Fruit fly (Drosophila melanogaster) whole organism, prepupa: Measurements from ENCODE around the gene dar1.

ENCODE experiments used
- Blimp-1 ChIP-seq: fragments of 200-800 bp; sonication (Bioruptor generic); optimal IDR thresholded peaks from 3 replicates; lab custom pipeline; 2017; ENCODE audit warnings: missing biosample characterization, missing genetic modification characterization, mild to moderate bottlenecking, moderate library complexity, missing genetic modification reagents
- CG10631 ChIP-seq: fragments of 200-800 bp; sonication (Bioruptor generic); optimal IDR thresholded peaks from 2 replicates; lab custom pipeline; 2016; ENCODE audit warnings: missing biosample characterization, missing genetic modification characterization
- CG10669 ChIP-seq: fragments of 200-800 bp; sonication (Bioruptor generic); optimal IDR thresholded peaks from 3 replicates; lab custom pipeline; 2018; ENCODE audit warnings: missing biosample characterization, mild to moderate bottlenecking, missing genetic modification characterization, moderate library complexity
- CG11762 ChIP-seq: fragments of 200-800 bp; sonication (Bioruptor generic); optimal IDR thresholded peaks from 3 replicates; lab custom pipeline; 2016; ENCODE audit warnings: missing biosample characterization, missing genetic modification characterization; ENCODE audit not compliant: insufficient read depth
- CG11902 ChIP-seq: fragments of 200-800 bp; sonication (Bioruptor generic); optimal IDR thresholded peaks from 3 replicates; lab custom pipeline; 2016; ENCODE audit warnings: missing biosample characterization, missing genetic modification characterization
- CG15336 ChIP-seq: fragments of 200-800 bp; sonication (Bioruptor generic); IDR thresholded peaks from 2 replicates; pipeline ENCODE4 v1.3.6; 2022; ENCODE audit warnings: missing biosample characterization, missing genetic modification characterization
- CG1621 ChIP-seq: fragments of 200-800 bp; sonication (Bioruptor generic); optimal IDR thresholded peaks from 3 replicates; lab custom pipeline; 2018; ENCODE audit warnings: missing biosample characterization, mild to moderate bottlenecking, missing genetic modification characterization
- CG3032 ChIP-seq: fragments of 200-800 bp; optimal IDR thresholded peaks from 2 replicates; lab custom pipeline; 2019; ENCODE audit warnings: missing biosample characterization, mild to moderate bottlenecking, missing genetic modification characterization, moderate library complexity
- CG31627 ChIP-seq: fragments of 200-800 bp; sonication (Bioruptor generic); optimal IDR thresholded peaks from 3 replicates; lab custom pipeline; 2016; ENCODE audit warnings: missing biosample characterization, missing genetic modification characterization
- CG32006 ChIP-seq: fragments of 200-800 bp; sonication (Bioruptor generic); optimal IDR thresholded peaks from 3 replicates; lab custom pipeline; 2017; ENCODE audit warnings: missing biosample characterization, mild to moderate bottlenecking, missing genetic modification characterization
- CG34406 ChIP-seq: fragments of 200-800 bp; sonication (Bioruptor generic); optimal IDR thresholded peaks from 3 replicates; lab custom pipeline; 2016; ENCODE audit warnings: missing biosample characterization, missing genetic modification characterization
- CG3919 ChIP-seq: fragments of 200-800 bp; sonication (Bioruptor generic); optimal IDR thresholded peaks from 3 replicates; lab custom pipeline; 2016; ENCODE audit warnings: missing biosample characterization, missing genetic modification characterization
- CG4318 ChIP-seq: fragments of 200-800 bp; sonication (Bioruptor generic); optimal IDR thresholded peaks from 3 replicates; lab custom pipeline; 2017; ENCODE audit warnings: missing biosample characterization, mild to moderate bottlenecking, missing genetic modification characterization
- CG6163 ChIP-seq: fragments of 200-800 bp; sonication (Bioruptor generic); IDR thresholded peaks from 3 replicates; pipeline ENCODE4 v1.3.6; 2022; ENCODE audit warnings: missing biosample characterization, missing genetic modification characterization
- CG6276 ChIP-seq: fragments of 200-800 bp; sonication (Bioruptor generic); optimal IDR thresholded peaks from 2 replicates; lab custom pipeline; 2017; ENCODE audit warnings: missing biosample characterization, mild to moderate bottlenecking, missing genetic modification characterization
- CG6792 ChIP-seq: fragments of 200-800 bp; sonication (Bioruptor generic); optimal IDR thresholded peaks from 3 replicates; lab custom pipeline; 2016; ENCODE audit warnings: missing biosample characterization, missing genetic modification characterization
- CG6854 ChIP-seq: fragments of 200-800 bp; sonication (Bioruptor generic); optimal IDR thresholded peaks from 2 replicates; lab custom pipeline; 2017; ENCODE audit warnings: missing biosample characterization, mild to moderate bottlenecking, missing genetic modification characterization
- CG7368 ChIP-seq: fragments of 200-800 bp; sonication (Bioruptor generic); optimal IDR thresholded peaks from 3 replicates; lab custom pipeline; 2016; ENCODE audit warnings: missing biosample characterization, missing genetic modification characterization
- CG8119 ChIP-seq: fragments of 200-800 bp; sonication (Bioruptor generic); IDR thresholded peaks from 3 replicates; pipeline ENCODE4 v1.3.6; 2022; ENCODE audit warnings: missing biosample characterization, missing genetic modification characterization
- CG8319 ChIP-seq: fragments of 200-800 bp; sonication (Bioruptor generic); optimal IDR thresholded peaks from 3 replicates; lab custom pipeline; 2016; ENCODE audit warnings: missing biosample characterization, missing genetic modification characterization
- CG8632 ChIP-seq: fragments of 200-800 bp; sonication (Bioruptor generic); optimal IDR thresholded peaks from 3 replicates; lab custom pipeline; 2016; ENCODE audit warnings: missing biosample characterization, missing genetic modification characterization
- CG9139 ChIP-seq: fragments of 200-800 bp; sonication (Bioruptor generic); optimal IDR thresholded peaks from 3 replicates; lab custom pipeline; 2017; ENCODE audit warnings: missing biosample characterization, mild to moderate bottlenecking, missing genetic modification characterization
- Eip75B ChIP-seq: fragments of 200-800 bp; sonication (Bioruptor generic); optimal IDR thresholded peaks from 3 replicates; lab custom pipeline; 2016; ENCODE audit warnings: missing biosample characterization, missing genetic modification characterization
- Eip78C ChIP-seq: fragments of 200-800 bp; sonication (Bioruptor generic); peaks from one replicate; lab custom pipeline; 2016; ENCODE audit warnings: missing biosample characterization, missing genetic modification characterization
- Eip93F ChIP-seq: fragments of 200-800 bp; sonication (Bioruptor generic); optimal IDR thresholded peaks from 2 replicates; lab custom pipeline; 2016; ENCODE audit warnings: missing biosample characterization, mild to moderate bottlenecking, missing genetic modification characterization
- Ets21C ChIP-seq: fragments of 200-800 bp; sonication (Bioruptor generic); optimal IDR thresholded peaks from 3 replicates; lab custom pipeline; 2016; ENCODE audit warnings: missing biosample characterization, missing genetic modification characterization
- Gug ChIP-seq: fragments of 200-800 bp; sonication (Bioruptor generic); IDR thresholded peaks from 2 replicates; pipeline ENCODE4 v1.3.6; 2022; ENCODE audit warnings: missing biosample characterization, missing genetic modification characterization
- Hr38 ChIP-seq: sonication (Bioruptor generic); optimal IDR thresholded peaks from 2 replicates; lab custom pipeline; 2016; ENCODE audit warnings: missing biosample characterization, missing genetic modification characterization
- Hr4 ChIP-seq: fragments of 200-800 bp; sonication (Bioruptor generic); optimal IDR thresholded peaks from 3 replicates; lab custom pipeline; 2016; ENCODE audit warnings: missing biosample characterization, missing genetic modification characterization
- Lpt ChIP-seq: fragments of 200-800 bp; sonication (Bioruptor generic); optimal IDR thresholded peaks from 3 replicates; lab custom pipeline; 2016; ENCODE audit warnings: missing biosample characterization, missing genetic modification characterization
- Met ChIP-seq: fragments of 200-800 bp; sonication (Bioruptor generic); optimal IDR thresholded peaks from 3 replicates; lab custom pipeline; 2016; ENCODE audit warnings: missing biosample characterization, missing genetic modification characterization
- OdsH ChIP-seq: fragments of 200-800 bp; sonication (Bioruptor generic); optimal IDR thresholded peaks from 3 replicates; lab custom pipeline; 2016; ENCODE audit warnings: missing biosample characterization, missing genetic modification characterization
- Smox ChIP-seq: fragments of 200-800 bp; sonication (Bioruptor generic); optimal IDR thresholded peaks from 3 replicates; lab custom pipeline; 2016; ENCODE audit warnings: missing biosample characterization, missing genetic modification characterization
- Sox102F ChIP-seq: fragments of 200-800 bp; sonication (Bioruptor generic); optimal IDR thresholded peaks from 2 replicates; lab custom pipeline; 2016; ENCODE audit warnings: missing biosample characterization, mild to moderate bottlenecking, missing genetic modification characterization
- Sox14 ChIP-seq: fragments of 200-800 bp; sonication (Bioruptor generic); optimal IDR thresholded peaks from 3 replicates; lab custom pipeline; 2016; ENCODE audit warnings: missing biosample characterization, missing genetic modification characterization
- Sox15 ChIP-seq: fragments of 200-800 bp; sonication (Bioruptor generic); optimal IDR thresholded peaks from 3 replicates; lab custom pipeline; 2016; ENCODE audit warnings: missing biosample characterization, missing genetic modification characterization
- achi ChIP-seq: fragments of 200-800 bp; sonication (Bioruptor generic); optimal IDR thresholded peaks from 3 replicates; lab custom pipeline; 2016; ENCODE audit warnings: missing biosample characterization, missing genetic modification characterization
- acj6 ChIP-seq: fragments of 200-800 bp; sonication (Bioruptor generic); optimal IDR thresholded peaks from 3 replicates; lab custom pipeline; 2016; ENCODE audit warnings: missing biosample characterization, missing genetic modification characterization
- cyc ChIP-seq: fragments of 200-800 bp; sonication (Bioruptor generic); optimal IDR thresholded peaks from 3 replicates; lab custom pipeline; 2016; ENCODE audit warnings: missing biosample characterization, missing genetic modification characterization
- dac ChIP-seq: fragments of 200-800 bp; sonication (Bioruptor generic); optimal IDR thresholded peaks from 2 replicates; lab custom pipeline; 2017; ENCODE audit warnings: missing biosample characterization, mild to moderate bottlenecking, missing genetic modification characterization
- dsx ChIP-seq: fragments of 200-800 bp; optimal IDR thresholded peaks from 3 replicates; lab custom pipeline; 2019; ENCODE audit warnings: missing biosample characterization, mild to moderate bottlenecking, missing genetic modification characterization, moderate library complexity; ENCODE audit not compliant: poor library complexity, severe bottlenecking
- eg ChIP-seq: fragments of 200-800 bp; sonication (Bioruptor generic); IDR thresholded peaks from 3 replicates; pipeline ENCODE4 v1.3.6; 2022; ENCODE audit warnings: missing biosample characterization, missing genetic modification characterization
- esn ChIP-seq: fragments of 200-800 bp; sonication (Bioruptor generic); optimal IDR thresholded peaks from 2 replicates; lab custom pipeline; 2016; ENCODE audit warnings: missing biosample characterization, mild to moderate bottlenecking, missing genetic modification characterization, moderate library complexity
- fd59A ChIP-seq: fragments of 200-800 bp; sonication (Bioruptor generic); optimal IDR thresholded peaks from 2 replicates; lab custom pipeline; 2017; ENCODE audit warnings: missing biosample characterization, mild to moderate bottlenecking, missing genetic modification characterization, missing genetic modification reagents
- fd85E ChIP-seq: fragments of 200-800 bp; sonication (Bioruptor generic); optimal IDR thresholded peaks from 3 replicates; lab custom pipeline; 2016; ENCODE audit warnings: missing biosample characterization, missing genetic modification characterization
- lz ChIP-seq: fragments of 200-800 bp; sonication (Bioruptor generic); optimal IDR thresholded peaks from 3 replicates; lab custom pipeline; 2016; ENCODE audit warnings: missing biosample characterization, missing genetic modification characterization
- net ChIP-seq: fragments of 200-800 bp; sonication (Bioruptor generic); optimal IDR thresholded peaks from 3 replicates; lab custom pipeline; 2016; ENCODE audit warnings: missing biosample characterization, missing genetic modification characterization
- pdm3 ChIP-seq: fragments of 200-800 bp; sonication (Bioruptor generic); optimal IDR thresholded peaks from 3 replicates; lab custom pipeline; 2016; ENCODE audit warnings: missing biosample characterization, missing genetic modification characterization
- salr ChIP-seq, 2 experiments: fragments of 200-800 bp; sonication (Bioruptor generic); optimal IDR thresholded peaks; 3 replicates each; lab custom pipeline; 2016 to 2018; ENCODE audit warnings: missing biosample characterization in 2 of 2, missing genetic modification characterization in 2 of 2, mild to moderate bottlenecking in 1 of 2
- ss ChIP-seq, 2 experiments: fragments of 200-800 bp; sonication (Bioruptor generic); optimal IDR thresholded peaks; 2 replicates in 1 of 2; 3 replicates in 1 of 2; lab custom pipeline; 2017 to 2018; ENCODE audit warnings: mild to moderate bottlenecking in 2 of 2, missing biosample characterization in 2 of 2, missing genetic modification characterization in 2 of 2, moderate library complexity in 1 of 2
- svp ChIP-seq: fragments of 200-800 bp; sonication (Bioruptor generic); peaks from one replicate; lab custom pipeline; 2016; ENCODE audit warnings: missing biosample characterization, missing genetic modification characterization
- topi ChIP-seq: fragments of 200-800 bp; sonication (Bioruptor generic); optimal IDR thresholded peaks from 3 replicates; lab custom pipeline; 2016; ENCODE audit warnings: missing biosample characterization, missing genetic modification characterization
- vri ChIP-seq: fragments of 200-800 bp; sonication (Bioruptor generic); optimal IDR thresholded peaks from 3 replicates; lab custom pipeline; 2016; ENCODE audit warnings: missing biosample characterization, mild to moderate bottlenecking, missing genetic modification characterization

Gene dar1

dm6 chr3L:3626069-3626468 is at the start of gene dar1:
Gene dar1, plus strand, starts transcription at chr3L:3626352.
- TF ChIP-seq ss (GFP tag; optimal IDR thresholded peaks at IDR 0.05; lab: Kevin White, UChicago) (peak; percentile 28 to 49), vri (GFP tag; lab: Kevin White, UChicago) (peak; percentile 1), Met (GFP tag; lab: Kevin White, UChicago) (no peak), OdsH (GFP tag; lab: Kevin White, UChicago) (no peak), fd59A (GFP tag; lab: Kevin White, UChicago) (no peak), svp (GFP tag; lab: Kevin White, UChicago) (no peak), CG9139 (no peak), CG11762 (GFP tag; lab: Kevin White, UChicago) (no peak), topi (GFP tag; lab: Kevin White, UChicago) (no peak), Sox15 (GFP tag; lab: Kevin White, UChicago) (no peak), acj6 (GFP tag; lab: Kevin White, UChicago) (no peak), pdm3 (GFP tag; lab: Kevin White, UChicago) (no peak), Ets21C (no peak), CG6854 (GFP tag; lab: Kevin White, UChicago) (peak; percentile 44), Hr38 (GFP tag; lab: Kevin White, UChicago) (no peak), CG31627 (GFP tag; lab: Kevin White, UChicago) (no peak), CG10631 (GFP tag; lab: Kevin White, UChicago) (no peak), Eip78C (GFP tag; lab: Kevin White, UChicago) (peak; percentile 58), Eip93F (no peak), CG11902 (GFP tag; lab: Kevin White, UChicago) (no peak), CG6276 (GFP tag; lab: Kevin White, UChicago) (no peak), Blimp-1 (GFP tag; lab: Kevin White, UChicago) (peak; percentile 11), CG8319 (GFP tag; lab: Kevin White, UChicago) (no peak), Sox14 (GFP tag; lab: Kevin White, UChicago) (no peak), achi (no peak), lz (GFP tag; lab: Kevin White, UChicago) (no peak), Sox102F (GFP tag; lab: Kevin White, UChicago) (peak; percentile 17), Smox (no peak), Hr4 (GFP tag; lab: Kevin White, UChicago) (no peak), CG7368 (GFP tag; lab: Kevin White, UChicago) (no peak), CG32006 (no peak), CG34406 (GFP tag; lab: Kevin White, UChicago) (no peak), CG4318 (GFP tag; lab: Kevin White, UChicago) (no peak), CG1621 (tag; lab: Kevin White, UChicago) (no peak), CG8632 (GFP tag; lab: Kevin White, UChicago) (no peak), fd85E (GFP tag; lab: Kevin White, UChicago) (no peak), CG6163 (peak; percentile 53; the same call in 2 of the 3 replicates), CG3919 (GFP tag; lab: Kevin White, UChicago) (peak; percentile 35), salr (GFP tag; optimal IDR thresholded peaks at IDR 0.05; lab: Kevin White, UChicago) (no peak), CG15336 (GFP tag; lab: Robert Waterston, UW) (peak; percentile 30; the same call in 1 of the 2 replicates), Gug (GFP tag; lab: Robert Waterston, UW) (no peak), CG8119 (GFP tag; lab: Robert Waterston, UW) (peak; percentile 17; the same call in 1 of the 3 replicates), CG10669 (no peak), Lpt (GFP tag; lab: Kevin White, UChicago) (no peak), dsx (GFP tag; lab: Kevin White, UChicago) (peak; percentile 18), eg (GFP tag; lab: Robert Waterston, UW) (peak; percentile 51; the same call in 1 of the 3 replicates), net (GFP tag; lab: Kevin White, UChicago) (peak; percentile 26), CG3032 (no peak), esn (GFP tag; lab: Kevin White, UChicago) (peak; percentile 31), Eip75B (GFP tag; lab: Kevin White, UChicago) (no peak), dac (GFP tag; lab: Kevin White, UChicago) (no peak), cyc (no peak), CG6792 (GFP tag; lab: Kevin White, UChicago) (no peak)
